Fruit fly (Drosophila melanogaster) whole organism, embryonic: ENCODE results near the gene CG12301.

Experiments
- Blimp-1 ChIP-seq: fragments of 200-800 bp; sonication (Bioruptor generic); optimal IDR thresholded peaks from 3 replicates; lab custom pipeline; 2018; ENCODE audit warnings: missing biosample characterization, missing genetic modification characterization, mild to moderate bottlenecking, moderate library complexity, missing genetic modification reagents
- CG10274 ChIP-seq: fragments of 200-800 bp; sonication (Bioruptor generic); optimal IDR thresholded peaks from 3 replicates; lab custom pipeline; 2017; ENCODE audit warnings: missing biosample characterization, mild to moderate bottlenecking, missing genetic modification characterization
- CG10431 ChIP-seq: fragments of 200-800 bp; sonication (Bioruptor generic); optimal IDR thresholded peaks from 3 replicates; lab custom pipeline; 2018; ENCODE audit warnings: missing biosample characterization, mild to moderate bottlenecking, missing genetic modification characterization
- CG10654 ChIP-seq: fragments of 200-800 bp; sonication (Bioruptor generic); optimal IDR thresholded peaks from 2 replicates; lab custom pipeline; 2016; ENCODE audit warnings: missing biosample characterization, missing genetic modification characterization
- CG10959 ChIP-seq: fragments of 200-800 bp; sonication (Bioruptor generic); IDR thresholded peaks from 2 replicates; pipeline ENCODE4 v1.3.6; 2022; ENCODE audit warnings: missing biosample characterization, missing genetic modification characterization
- CG11398 ChIP-seq: fragments of 200-800 bp; sonication (Bioruptor generic); optimal IDR thresholded peaks from 2 replicates; lab custom pipeline; 2016; ENCODE audit warnings: missing biosample characterization, missing genetic modification characterization
- CG13624 ChIP-seq: fragments of 200-800 bp; sonication (Bioruptor generic); optimal IDR thresholded peaks from 2 replicates; lab custom pipeline; 2016; ENCODE audit warnings: missing biosample characterization, missing genetic modification characterization
- CG14710 ChIP-seq: fragments of 200-800 bp; sonication (Bioruptor generic); optimal IDR thresholded peaks from 3 replicates; lab custom pipeline; 2019; ENCODE audit warnings: missing biosample characterization, mild to moderate bottlenecking, missing genetic modification characterization, moderate library complexity
- CG17829 ChIP-seq: fragments of 200-800 bp; optimal IDR thresholded peaks from 2 replicates; lab custom pipeline; 2019; ENCODE audit warnings: missing biosample characterization, mild to moderate bottlenecking, missing genetic modification characterization, moderate library complexity
- CG1832 ChIP-seq: fragments of 200-800 bp; sonication (Bioruptor generic); optimal IDR thresholded peaks from 2 replicates; lab custom pipeline; 2017; ENCODE audit warnings: missing biosample characterization, mild to moderate bottlenecking, missing genetic modification characterization, inconsistent platforms
- CG2129 ChIP-seq: fragments of 200-800 bp; sonication (Bioruptor generic); IDR thresholded peaks from 2 replicates; pipeline ENCODE4 v1.3.6; 2022; ENCODE audit warnings: missing biosample characterization, missing genetic modification characterization; ENCODE audit not compliant: partially characterized antibody
- CG2202 ChIP-seq: fragments of 200-800 bp; sonication (Bioruptor generic); optimal IDR thresholded peaks from 2 replicates; lab custom pipeline; 2018; ENCODE audit warnings: missing biosample characterization, mild to moderate bottlenecking, missing genetic modification characterization
- CG32532 ChIP-seq: fragments of 200-800 bp; sonication (Bioruptor generic); IDR thresholded peaks from 2 replicates; pipeline ENCODE4 v1.3.6; 2022; ENCODE audit warnings: missing biosample characterization, missing genetic modification characterization
- CG32772 ChIP-seq: fragments of 200-800 bp; sonication (Bioruptor generic); IDR thresholded peaks from 2 replicates; pipeline ENCODE4 v1.3.6; 2022; ENCODE audit warnings: missing biosample characterization, missing genetic modification characterization
- CG4707 ChIP-seq: fragments of 200-800 bp; sonication (Bioruptor generic); optimal IDR thresholded peaks from 2 replicates; lab custom pipeline; 2018; ENCODE audit warnings: missing biosample characterization, mild to moderate bottlenecking, missing genetic modification characterization, moderate library complexity
- CG7271 ChIP-seq: fragments of 200-800 bp; sonication (Bioruptor generic); optimal IDR thresholded peaks from 2 replicates; lab custom pipeline; 2018; ENCODE audit warnings: missing biosample characterization, mild to moderate bottlenecking, missing genetic modification characterization, moderate library complexity
- CG8281 ChIP-seq: fragments of 200-800 bp; sonication (Bioruptor generic); optimal IDR thresholded peaks from 2 replicates; lab custom pipeline; 2018; ENCODE audit warnings: missing biosample characterization, mild to moderate bottlenecking, missing genetic modification characterization, moderate library complexity
- CG9876 ChIP-seq: fragments of 200-800 bp; sonication (Bioruptor generic); optimal IDR thresholded peaks from 2 replicates; lab custom pipeline; 2016; ENCODE audit warnings: missing biosample characterization, missing genetic modification characterization
- Camta ChIP-seq: fragments of 200-800 bp; sonication (Bioruptor generic); optimal IDR thresholded peaks from 2 replicates; lab custom pipeline; 2016; ENCODE audit warnings: missing biosample characterization, missing genetic modification characterization
- CrebB ChIP-seq: fragments of 200-800 bp; sonication (Bioruptor generic); optimal IDR thresholded peaks from 3 replicates; lab custom pipeline; 2018; ENCODE audit warnings: missing biosample characterization, mild to moderate bottlenecking, missing genetic modification characterization
- Dad ChIP-seq: fragments of 200-800 bp; sonication (Bioruptor generic); optimal IDR thresholded peaks from 3 replicates; lab custom pipeline; 2016; ENCODE audit warnings: missing biosample characterization, missing genetic modification characterization
- Doc3 ChIP-seq: fragments of 200-800 bp; sonication (Bioruptor generic); IDR thresholded peaks from 3 replicates; pipeline ENCODE4 v1.3.6; 2022; ENCODE audit warnings: missing biosample characterization, missing genetic modification characterization; ENCODE audit not compliant: partially characterized antibody
- Ets65A ChIP-seq: fragments of 200-800 bp; sonication (Bioruptor generic); peaks from one replicate; lab custom pipeline; 2016; ENCODE audit warnings: missing biosample characterization, missing genetic modification characterization
- Gug ChIP-seq: fragments of 200-800 bp; sonication (Bioruptor generic); IDR thresholded peaks from 4 replicates; pipeline ENCODE4 v1.3.6; 2022; ENCODE audit warnings: missing biosample characterization, missing genetic modification characterization
- Hr3 ChIP-seq: fragments of 200-800 bp; sonication (Bioruptor generic); optimal IDR thresholded peaks from 3 replicates; lab custom pipeline; 2016; ENCODE audit warnings: missing biosample characterization, missing genetic modification characterization
- Hr39 ChIP-seq: fragments of >200 bp; optimal IDR thresholded peaks from 2 replicates; lab custom pipeline; 2017
- Kr ChIP-seq: fragments of 200-800 bp; sonication (Bioruptor generic); optimal IDR thresholded peaks from 2 replicates; lab custom pipeline; 2017; ENCODE audit warnings: missing biosample characterization, mild to moderate bottlenecking, missing genetic modification characterization
- Lim3 ChIP-seq: fragments of 200-800 bp; sonication (Bioruptor generic); IDR thresholded peaks from 2 replicates; pipeline ENCODE4 v1.3.6; 2022; ENCODE audit warnings: missing biosample characterization, missing genetic modification characterization
- MESR4 ChIP-seq: fragments of 200-800 bp; sonication (Bioruptor generic); optimal IDR thresholded peaks from 2 replicates; lab custom pipeline; 2018; ENCODE audit warnings: missing biosample characterization, mild to moderate bottlenecking, missing genetic modification characterization, moderate library complexity
- Med ChIP-seq: fragments of 200-800 bp; sonication (Bioruptor generic); peaks from one replicate; lab custom pipeline; 2016; ENCODE audit warnings: missing biosample characterization, missing genetic modification characterization, mild to moderate bottlenecking, inconsistent platforms, moderate library complexity
- Meics ChIP-seq: fragments of 200-800 bp; sonication (Bioruptor generic); optimal IDR thresholded peaks from 2 replicates; lab custom pipeline; 2017; ENCODE audit warnings: missing biosample characterization, mild to moderate bottlenecking, missing genetic modification characterization
- Nf-YC ChIP-seq: fragments of 200-800 bp; optimal IDR thresholded peaks from 3 replicates; lab custom pipeline; 2019; ENCODE audit warnings: missing biosample characterization, mild to moderate bottlenecking, missing genetic modification characterization, moderate library complexity
- Rfx ChIP-seq: fragments of 200-800 bp; sonication (Bioruptor generic); IDR thresholded peaks from 2 replicates; pipeline ENCODE4 v1.3.6; 2022; ENCODE audit warnings: missing biosample characterization, missing genetic modification characterization
- Ssrp ChIP-seq: fragments of 200-800 bp; sonication (Bioruptor generic); optimal IDR thresholded peaks from 2 replicates; lab custom pipeline; 2018; ENCODE audit warnings: missing biosample characterization, mild to moderate bottlenecking, missing genetic modification characterization, moderate library complexity
- Trl ChIP-seq, 3 experiments: fragments of >200 bp in 2 of 3; fragments of 200-800 bp in 1 of 3; sonication (Bioruptor generic) in 1 of 3; optimal IDR thresholded peaks; 2 replicates in 1 of 3; 3 replicates in 2 of 3; lab custom pipeline; 2016 to 2017; ENCODE audit warnings: missing biosample characterization in 1 of 3, missing genetic modification characterization in 1 of 3
- ap ChIP-seq: fragments of 200-800 bp; sonication (Bioruptor generic); IDR thresholded peaks from 2 replicates; pipeline ENCODE4 v1.3.6; 2022; ENCODE audit warnings: missing biosample characterization, missing genetic modification characterization
- bcd ChIP-seq: fragments of 200-800 bp; sonication (Bioruptor generic); optimal IDR thresholded peaks from 2 replicates; lab custom pipeline; 2017; ENCODE audit warnings: missing biosample characterization, mild to moderate bottlenecking, missing genetic modification characterization
- cad ChIP-seq: fragments of >200 bp; optimal IDR thresholded peaks from 2 replicates; lab custom pipeline; 2017; ENCODE audit warnings: missing biosample characterization, missing genetic modification characterization
- chn ChIP-seq: fragments of 200-800 bp; sonication (Bioruptor generic); optimal IDR thresholded peaks from 2 replicates; lab custom pipeline; 2016; ENCODE audit warnings: missing biosample characterization, missing genetic modification characterization
- danr ChIP-seq: fragments of 200-800 bp; sonication (Bioruptor generic); IDR thresholded peaks from 2 replicates; pipeline ENCODE4 v1.3.6; 2022; ENCODE audit warnings: missing biosample characterization, missing genetic modification characterization
- emc ChIP-seq: fragments of 200-800 bp; sonication (Bioruptor generic); optimal IDR thresholded peaks from 2 replicates; lab custom pipeline; 2016; ENCODE audit warnings: missing biosample characterization, missing genetic modification characterization
- exex ChIP-seq: fragments of 200-800 bp; sonication (Bioruptor generic); optimal IDR thresholded peaks from 4 replicates; lab custom pipeline; 2018; ENCODE audit warnings: missing biosample characterization, mild to moderate bottlenecking, missing genetic modification characterization, moderate library complexity
- gfzf ChIP-seq: fragments of 200-800 bp; sonication (Bioruptor generic); optimal IDR thresholded peaks from 2 replicates; lab custom pipeline; 2016; ENCODE audit warnings: missing biosample characterization, mild to moderate bottlenecking, missing genetic modification characterization, moderate library complexity
- hkb ChIP-seq, 2 experiments: fragments of 200-800 bp in 1 of 2; fragments of >200 bp in 1 of 2; sonication (Bioruptor generic) in 1 of 2; IDR thresholded peaks in 1 of 2; optimal IDR thresholded peaks in 1 of 2; 2 replicates each; pipeline versions ENCODE4 v1.3.6 to Lab custom; 2017 to 2022; ENCODE audit warnings: missing biosample characterization in 1 of 2, missing genetic modification characterization in 1 of 2
- jing ChIP-seq: fragments of 200-800 bp; sonication (Bioruptor generic); optimal IDR thresholded peaks from 2 replicates; lab custom pipeline; 2018; ENCODE audit warnings: missing biosample characterization, mild to moderate bottlenecking, missing genetic modification characterization
- ken ChIP-seq: fragments of 200-800 bp; sonication (Bioruptor generic); IDR thresholded peaks from 3 replicates; pipeline ENCODE4 v1.3.6; 2022; ENCODE audit warnings: missing biosample characterization, missing genetic modification characterization
- luna ChIP-seq: fragments of 200-800 bp; sonication (Bioruptor generic); optimal IDR thresholded peaks from 2 replicates; lab custom pipeline; 2016; ENCODE audit warnings: missing biosample characterization, missing genetic modification characterization
- pita ChIP-seq: fragments of 200-800 bp; sonication (Bioruptor generic); optimal IDR thresholded peaks from 2 replicates; lab custom pipeline; 2017; ENCODE audit warnings: missing biosample characterization, mild to moderate bottlenecking, missing genetic modification characterization
- prd ChIP-seq, 3 experiments: fragments of >200 bp in 2 of 3; fragments of 200-800 bp in 1 of 3; sonication (Bioruptor generic) in 1 of 3; optimal IDR thresholded peaks in 2 of 3; IDR thresholded peaks in 1 of 3; 2 replicates in 2 of 3; 3 replicates in 1 of 3; pipeline versions ENCODE4 v1.3.6 to Lab custom; 2017 to 2022; ENCODE audit warnings: missing biosample characterization in 1 of 3, missing genetic modification characterization in 1 of 3
- wek ChIP-seq: fragments of 200-800 bp; sonication (Bioruptor generic); optimal IDR thresholded peaks from 3 replicates; lab custom pipeline; 2018; ENCODE audit warnings: missing biosample characterization, mild to moderate bottlenecking, missing genetic modification characterization, moderate library complexity

CG12301 gene

DNA sequence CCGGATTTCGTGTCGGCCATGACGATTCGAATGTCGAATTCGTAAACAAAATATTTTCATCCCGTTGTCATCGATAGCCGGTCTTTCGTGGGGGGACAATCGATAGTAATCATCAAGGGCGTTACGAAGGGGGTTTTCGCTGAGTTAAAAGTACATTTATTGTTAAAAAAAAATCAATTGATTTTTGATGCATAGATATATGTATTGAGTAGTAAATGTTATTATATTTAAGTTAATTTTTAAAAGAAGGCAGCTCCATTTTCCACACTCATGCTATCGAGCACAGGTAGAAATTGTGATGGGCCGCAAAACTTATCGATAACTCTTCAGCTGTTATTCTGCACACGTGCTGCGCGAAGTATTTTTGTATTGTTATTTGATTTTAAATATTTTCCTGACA, at the start of gene CG12301, which contains the start of gene mrn (continued):
- no peak for TF ChIP-seq prd (optimal IDR thresholded peaks at IDR 0.05; lab: Kevin White, UChicago)
- peak; percentile 96 for TF ChIP-seq prd (GFP tag; IDR thresholded peaks at IDR 0.05; lab: Robert Waterston, UW)
- TF ChIP-seq gfzf: peak; percentile 22
- peak; percentile 68 for TF ChIP-seq ap (GFP tag; lab: Robert Waterston, UW)
- no peak for TF ChIP-seq exex (tag; lab: Kevin White, UChicago)
- peak; percentile 94 for TF ChIP-seq CG32532 (GFP tag; lab: Robert Waterston, UW)
- peak; percentile 97 for TF ChIP-seq Rfx
- TF ChIP-seq Meics (GFP tag; lab: Kevin White, UChicago): no peak
- peak; percentile 61 for TF ChIP-seq Dad
- no peak for TF ChIP-seq bcd (GFP tag; lab: Kevin White, UChicago)
- peak; percentile 72 for TF ChIP-seq CG10654 (GFP tag; lab: Kevin White, UChicago)
- TF ChIP-seq Hr3 (GFP tag; lab: Kevin White, UChicago): peak; percentile 68
- no peak for TF ChIP-seq CG1832 (GFP tag; lab: Kevin White, UChicago)
- no peak for TF ChIP-seq Kr (GFP tag; lab: Kevin White, UChicago)
- no peak for TF ChIP-seq Trl (optimal IDR thresholded peaks at IDR 0.05; lab: Kevin White, UChicago)
- peak; percentile 46 for TF ChIP-seq Trl (GFP tag; optimal IDR thresholded peaks at IDR 0.05; lab: Kevin White, UChicago)
- peak; percentile 97 for TF ChIP-seq CG32772 (GFP tag; lab: Robert Waterston, UW)
- TF ChIP-seq danr (GFP tag; lab: Robert Waterston, UW): peak; percentile 96
- TF ChIP-seq CG11398 (GFP tag; lab: Kevin White, UChicago): no peak
- TF ChIP-seq wek (GFP tag; lab: Kevin White, UChicago): peak; percentile 84
- no peak for TF ChIP-seq Nf-YC (tag; lab: Kevin White, UChicago)
- peak; percentile 20 for TF ChIP-seq luna (GFP tag; lab: Kevin White, UChicago)
- TF ChIP-seq chn (GFP tag; lab: Kevin White, UChicago): peak; percentile 62
- no peak for TF ChIP-seq hkb (optimal IDR thresholded peaks at IDR 0.05; lab: Kevin White, UChicago)
- peak; percentile 58 for TF ChIP-seq hkb (GFP tag; IDR thresholded peaks at IDR 0.05; lab: Robert Waterston, UW)
- TF ChIP-seq jing (GFP tag; lab: Kevin White, UChicago): no peak
- peak; percentile 91 for TF ChIP-seq Med (GFP tag; lab: Kevin White, UChicago)
- peak; percentile 56 for TF ChIP-seq Camta (GFP tag; lab: Kevin White, UChicago)
- peak; percentile 62 for TF ChIP-seq Ssrp (tag; lab: Kevin White, UChicago)
- TF ChIP-seq Blimp-1 (GFP tag; lab: Kevin White, UChicago): no peak
- TF ChIP-seq CG17829: peak; percentile 85
- no peak for TF ChIP-seq CG8281 (tag; lab: Kevin White, UChicago)
- TF ChIP-seq CG13624 (GFP tag; lab: Kevin White, UChicago): peak; percentile 26
- no peak for TF ChIP-seq MESR4
- no peak for TF ChIP-seq CG10959 (GFP tag; lab: Robert Waterston, UW)
- TF ChIP-seq CG4707 (GFP tag; lab: Kevin White, UChicago): no peak
- TF ChIP-seq Gug: peak; percentile 89
- no peak for TF ChIP-seq Hr39
- peak; percentile 93 for TF ChIP-seq Ets65A (GFP tag; lab: Kevin White, UChicago)
- peak; percentile 90 for TF ChIP-seq CG2129 (GFP tag; lab: Robert Waterston, UW)
- TF ChIP-seq CG14710 (tag; lab: Kevin White, UChicago): peak; percentile 76
- TF ChIP-seq pita (GFP tag; lab: Kevin White, UChicago): no peak
- TF ChIP-seq CrebB: peak; percentile 35
- no peak for TF ChIP-seq cad (GFP tag; lab: Kevin White, UChicago)
- TF ChIP-seq CG10431: no peak
- peak; percentile 8 for TF ChIP-seq CG2202 (tag; lab: Kevin White, UChicago)
- TF ChIP-seq ken: peak; percentile 77; the same call in 2 of the 3 replicates
- no peak for TF ChIP-seq CG10274 (GFP tag; lab: Kevin White, UChicago)
- no peak for TF ChIP-seq CG7271 (tag; lab: Kevin White, UChicago)
- TF ChIP-seq Lim3 (GFP tag; lab: Robert Waterston, UW): no peak
- peak; percentile 94 for TF ChIP-seq Doc3 (GFP tag; lab: Robert Waterston, UW)
- no peak for TF ChIP-seq CG9876 (GFP tag; lab: Kevin White, UChicago)
- TF ChIP-seq emc (GFP tag; lab: Kevin White, UChicago): no peak
